Worm (Caenorhabditis elegans): Measurements from ENCODE around the gene ogt-1.

DNA sequence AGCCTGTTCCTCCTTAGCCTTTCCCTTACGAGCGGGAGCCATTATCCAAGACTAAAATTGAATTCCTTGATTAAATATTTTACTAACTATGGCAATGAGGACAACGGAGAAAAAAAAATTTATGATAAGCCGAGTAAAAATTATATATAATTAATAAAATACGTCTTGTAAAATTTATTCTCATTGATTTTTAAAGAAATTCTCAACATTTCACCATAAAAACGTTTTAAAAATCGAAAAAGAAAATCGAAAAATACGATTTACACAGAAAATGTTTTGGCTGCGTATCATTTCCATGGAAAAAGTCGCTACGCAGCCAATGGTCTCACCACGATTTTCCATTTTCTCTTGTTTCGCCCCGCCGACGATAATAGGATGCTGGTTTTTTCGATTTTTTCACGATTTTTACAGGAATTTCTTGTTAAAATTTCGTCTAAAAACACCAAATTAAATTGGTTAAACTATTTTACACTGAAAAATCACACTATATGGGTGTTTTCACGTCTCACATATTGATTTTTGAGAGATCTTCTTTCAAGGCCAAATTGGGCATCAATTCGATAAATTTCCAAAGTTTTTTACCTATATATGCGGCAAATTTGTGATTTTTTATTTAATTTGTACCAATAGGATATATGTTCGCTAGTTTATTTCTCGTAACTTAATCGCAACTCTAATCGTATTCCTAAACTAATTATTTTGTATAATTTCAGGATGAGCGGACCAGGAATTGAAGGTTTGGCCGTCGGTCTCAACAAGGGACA is 26.1 kb upstream of the ogt-1 start, which contains the start of the genes rps-14 and rpl-36:
- TF ChIP-seq flt-1 (GFP tag; IDR thresholded peaks at IDR 0.05) (no peak), med-1 (GFP tag; optimal IDR thresholded peaks at IDR 0.05; ENCODE audit: insufficient read depth) (no peak), ztf-29 (GFP tag; IDR thresholded peaks at IDR 0.05) (no peak), tab-1 (GFP tag; IDR thresholded peaks at IDR 0.05) (no peak), T22C8.4 (GFP tag; IDR thresholded peaks at IDR 0.05) (no peak)

Data from whole organism, midembryonic.